Worm (Caenorhabditis elegans) whole organism, young adult: Measurements from ENCODE around the gene mma-1.
A peak's percentile ranks its signal among the peaks of the same experiment; 100 is the strongest.

Source experiments
- B0035.1 ChIP-seq: sonication (generic microtip); optimal IDR thresholded peaks from 2 replicates; lab custom pipeline; 2016; ENCODE audit warnings: missing genetic modification characterization, mild to moderate bottlenecking, missing compliant biosample characterization, missing genotype, missing genetic modification reagents
- B0261.1 ChIP-seq: sonication (generic microtip); optimal IDR thresholded peaks from 2 replicates; lab custom pipeline; 2016; ENCODE audit warnings: mild to moderate bottlenecking, missing genetic modification characterization, moderate library complexity, missing compliant biosample characterization
- B0336.3 ChIP-seq: fragments of 200-800 bp; sonication (Bioruptor generic); IDR thresholded peaks from 2 replicates; pipeline ENCODE4 v1.3.6; 2022; ENCODE audit warnings: missing genetic modification characterization, missing compliant biosample characterization
- F23B12.7 ChIP-seq: sonication (generic microtip); optimal IDR thresholded peaks from 2 replicates; lab custom pipeline; 2017; ENCODE audit warnings: missing genetic modification characterization, mild to moderate bottlenecking, missing compliant biosample characterization, antibody characterized with exemption, moderate library complexity; ENCODE audit not compliant: insufficient read depth
- F33H1.4 ChIP-seq: fragments of 200-800 bp; sonication (Bioruptor generic); IDR thresholded peaks from 2 replicates; pipeline ENCODE4 v1.3.6; 2022; ENCODE audit warnings: missing genetic modification reagents, missing genetic modification characterization, missing compliant biosample characterization
- F39B2.1 ChIP-seq: fragments of 200-800 bp; sonication (Bioruptor generic); IDR thresholded peaks from 2 replicates; pipeline ENCODE4 v1.3.6; 2022; ENCODE audit warnings: missing genetic modification reagents, missing genetic modification characterization, missing compliant biosample characterization
- F49E8.2 ChIP-seq: sonication (generic microtip); optimal IDR thresholded peaks from 3 replicates; lab custom pipeline; 2017; ENCODE audit warnings: missing genetic modification characterization, mild to moderate bottlenecking, missing compliant biosample characterization, antibody characterized with exemption, moderate library complexity; ENCODE audit not compliant: insufficient read depth
- F52B5.7 ChIP-seq: sonication (generic microtip); optimal IDR thresholded peaks from 2 replicates; lab custom pipeline; 2016; ENCODE audit warnings: mild to moderate bottlenecking, missing genetic modification characterization, missing compliant biosample characterization
- K11D2.4 ChIP-seq: fragments of 200-800 bp; sonication (Bioruptor generic); IDR thresholded peaks from 2 replicates; pipeline ENCODE4 v1.3.6; 2022; ENCODE audit warnings: missing genetic modification reagents, missing genetic modification characterization, missing compliant biosample characterization
- Y67H2A.10 ChIP-seq: fragments of 200-800 bp; sonication (Bioruptor generic); conservative IDR thresholded peaks from 2 replicates; pipeline ENCODE4 v1.3.6; 2022; ENCODE audit warnings: missing genetic modification reagents, missing genetic modification characterization, missing compliant biosample characterization
- ZK185.1 ChIP-seq: sonication (generic microtip); optimal IDR thresholded peaks from 2 replicates; lab custom pipeline; 2016; ENCODE audit warnings: mild to moderate bottlenecking, missing genetic modification characterization, missing compliant biosample characterization; ENCODE audit not compliant: poor library complexity, severe bottlenecking
- aptf-3 ChIP-seq: fragments of 200-800 bp; sonication (Bioruptor generic); IDR thresholded peaks from 2 replicates; pipeline ENCODE4 v1.3.6; 2022; ENCODE audit warnings: missing genetic modification characterization, missing compliant biosample characterization
- atf-7 ChIP-seq: sonication (generic microtip); optimal IDR thresholded peaks from 2 replicates; lab custom pipeline; 2017; ENCODE audit warnings: mild to moderate bottlenecking, missing genetic modification characterization, missing compliant biosample characterization
- attf-5 ChIP-seq: fragments of 200-800 bp; sonication (Bioruptor generic); optimal IDR thresholded peaks from 2 replicates; lab custom pipeline; 2018; ENCODE audit warnings: mild to moderate bottlenecking, missing genetic modification characterization, missing compliant biosample characterization
- bed-1 ChIP-seq: fragments of 200-800 bp; sonication (Bioruptor generic); IDR thresholded peaks from 2 replicates; pipeline ENCODE4 v1.3.6; 2022; ENCODE audit warnings: missing genetic modification reagents, missing genetic modification characterization, missing compliant biosample characterization
- chd-7 ChIP-seq: sonication (generic microtip); optimal IDR thresholded peaks from 2 replicates; lab custom pipeline; 2016; ENCODE audit warnings: mild to moderate bottlenecking, missing genetic modification characterization, moderate library complexity, missing compliant biosample characterization
- dox-1 ChIP-seq: fragments of 200-800 bp; sonication (Bioruptor generic); IDR thresholded peaks from 2 replicates; pipeline ENCODE4 v1.3.6; 2022; ENCODE audit warnings: missing genetic modification reagents, missing genetic modification characterization, missing compliant biosample characterization
- dpl-1 ChIP-seq: fragments of 150-350 bp; optimal IDR thresholded peaks from 2 replicates; lab custom pipeline; 2014; ENCODE audit warnings: missing biosample characterization, missing genetic modification reagents, missing genetic modification characterization
- egl-44 ChIP-seq: fragments of 200-800 bp; sonication (Bioruptor generic); IDR thresholded peaks from 2 replicates; pipeline ENCODE4 v1.3.6; 2022; ENCODE audit warnings: missing genetic modification reagents, missing genetic modification characterization, missing compliant biosample characterization
- egrh-3 ChIP-seq: fragments of 200-800 bp; sonication (Bioruptor generic); IDR thresholded peaks from 2 replicates; pipeline ENCODE4 v1.3.6; 2022; ENCODE audit warnings: missing genetic modification reagents, missing genetic modification characterization, missing compliant biosample characterization
- hlh-26 ChIP-seq: fragments of 200-800 bp; sonication (Bioruptor generic); conservative IDR thresholded peaks from 2 replicates; pipeline ENCODE4 v1.3.6; 2022; ENCODE audit warnings: missing genetic modification reagents, missing genetic modification characterization, missing compliant biosample characterization
- hsf-1 ChIP-seq: fragments of 200-800 bp; sonication (Bioruptor generic); IDR thresholded peaks from 2 replicates; pipeline ENCODE4 v1.3.6; 2022; ENCODE audit warnings: missing genetic modification reagents, missing genetic modification characterization, missing compliant biosample characterization
- lsl-1 ChIP-seq: fragments of 200-800 bp; sonication (Bioruptor generic); optimal IDR thresholded peaks from 2 replicates; lab custom pipeline; 2018; ENCODE audit warnings: mild to moderate bottlenecking, missing genetic modification characterization, moderate library complexity, missing compliant biosample characterization
- madf-6 ChIP-seq: fragments of 200-800 bp; sonication (Bioruptor generic); IDR thresholded peaks from 2 replicates; pipeline ENCODE4 v1.3.6; 2022; ENCODE audit warnings: missing genetic modification reagents, missing genetic modification characterization, missing compliant biosample characterization
- mxl-1 ChIP-seq: sonication (generic microtip); optimal IDR thresholded peaks from 2 replicates; lab custom pipeline; 2016; ENCODE audit warnings: missing genetic modification characterization, missing compliant biosample characterization
- nfya-1 ChIP-seq: sonication (generic microtip); optimal IDR thresholded peaks from 2 replicates; lab custom pipeline; 2017; ENCODE audit warnings: antibody characterized with exemption, missing compliant biosample characterization, missing genetic modification characterization, borderline replicate concordance; ENCODE audit not compliant: insufficient read depth
- nfya-2 ChIP-seq: fragments of 200-800 bp; sonication (Bioruptor generic); IDR thresholded peaks from 2 replicates; pipeline ENCODE4 v1.3.6; 2022; ENCODE audit warnings: missing genetic modification reagents, missing genetic modification characterization, missing compliant biosample characterization
- nhr-80 ChIP-seq: sonication (generic microtip); optimal IDR thresholded peaks from 2 replicates; lab custom pipeline; 2016; ENCODE audit warnings: missing genetic modification characterization, missing compliant biosample characterization
- nhr-90 ChIP-seq: sonication (generic microtip); optimal IDR thresholded peaks from 2 replicates; lab custom pipeline; 2016; ENCODE audit warnings: missing genotype, mild to moderate bottlenecking, missing genetic modification characterization, missing compliant biosample characterization
- rcor-1 ChIP-seq: fragments of 200-800 bp; sonication (Bioruptor generic); IDR thresholded peaks from 2 replicates; pipeline ENCODE4 v1.3.6; 2022; ENCODE audit warnings: missing genetic modification reagents, missing genetic modification characterization, missing compliant biosample characterization
- rec-8 ChIP-seq, 2 experiments: sonication (generic microtip); optimal IDR thresholded peaks; 2 replicates each; lab custom pipeline; 2016; ENCODE audit warnings: mild to moderate bottlenecking in 2 of 2, missing genetic modification characterization in 2 of 2, missing genetic modification reagents in 2 of 2, missing genotype in 2 of 2, missing biosample characterization in 1 of 2, missing compliant biosample characterization in 1 of 2, moderate library complexity in 1 of 2
- repo-1 ChIP-seq: sonication (generic microtip); optimal IDR thresholded peaks from 2 replicates; lab custom pipeline; 2017; ENCODE audit warnings: mild to moderate bottlenecking, missing genetic modification characterization, missing compliant biosample characterization
- sea-2 ChIP-seq: fragments of 200-800 bp; sonication (Bioruptor generic); IDR thresholded peaks from 2 replicates; pipeline ENCODE4 v1.3.6; 2022; ENCODE audit warnings: missing genetic modification characterization, missing compliant biosample characterization
- snpc-1.1 ChIP-seq: sonication (generic microtip); optimal IDR thresholded peaks from 2 replicates; lab custom pipeline; 2017; ENCODE audit warnings: missing genetic modification characterization, mild to moderate bottlenecking, missing compliant biosample characterization, antibody characterized with exemption, moderate library complexity, missing genotype, missing genetic modification reagents; ENCODE audit not compliant: insufficient read depth
- snpc-4 ChIP-seq, 5 experiments: fragments of 150-350 bp in 1 of 5; sonication (generic microtip) in 4 of 5; optimal IDR thresholded peaks; 2 replicates each; lab custom pipeline; 2014 to 2018; ENCODE audit warnings: missing genetic modification characterization in 5 of 5, missing biosample characterization in 3 of 5, antibody characterized with exemption in 2 of 5, mild to moderate bottlenecking in 2 of 5, missing compliant biosample characterization in 2 of 5, missing genotype in 2 of 5, moderate library complexity in 2 of 5, missing genetic modification reagents in 1 of 5
- tbp1 ChIP-seq: fragments of 200-800 bp; sonication (Bioruptor generic); optimal IDR thresholded peaks from 2 replicates; lab custom pipeline; 2018; ENCODE audit warnings: mild to moderate bottlenecking, missing genetic modification characterization, missing compliant biosample characterization
- ztf-18 ChIP-seq: sonication (generic microtip); optimal IDR thresholded peaks from 2 replicates; lab custom pipeline; 2016; ENCODE audit warnings: missing genotype, mild to moderate bottlenecking, missing genetic modification characterization, missing compliant biosample characterization
- ztf-22 ChIP-seq: fragments of 200-800 bp; sonication (Bioruptor generic); optimal IDR thresholded peaks from 2 replicates; lab custom pipeline; 2018; ENCODE audit warnings: mild to moderate bottlenecking, missing genetic modification characterization, moderate library complexity, missing compliant biosample characterization
- ztf-25 ChIP-seq: fragments of 200-800 bp; sonication (Bioruptor generic); IDR thresholded peaks from 2 replicates; pipeline ENCODE4 v1.3.6; 2022; ENCODE audit warnings: missing genetic modification reagents, missing genetic modification characterization, missing compliant biosample characterization
- ztf-26 ChIP-seq: sonication (generic microtip); optimal IDR thresholded peaks from 2 replicates; lab custom pipeline; 2017; ENCODE audit warnings: missing genetic modification characterization, missing compliant biosample characterization
- ztf-3 ChIP-seq: fragments of 200-800 bp; sonication (Bioruptor generic); optimal IDR thresholded peaks from 2 replicates; lab custom pipeline; 2018; ENCODE audit warnings: mild to moderate bottlenecking, missing genetic modification characterization, missing compliant biosample characterization

The mma-1 gene

ce11 chrV:12596196-12596595, at the start of gene mma-1:
Gene mma-1, minus strand, starts transcription at chrV:12596296.
- TF ChIP-seq aptf-3 (GFP tag; lab: Robert Waterston, UW), result no peak
- 0 out of 2 replicates have a peak, but pooled peaks have one; percentile 27 for TF ChIP-seq hsf-1 (GFP tag; lab: Robert Waterston, UW)

ce11 chrV:12644500-12644899, 48.4 kb upstream of the mma-1 start, which contains the start of gene F56H9.8:
Gene F56H9.8, plus strand, starts transcription at chrV:12644800.
- no peak for TF ChIP-seq sea-2

ce11 chrV:12640384-12640783, 44.3 kb upstream of the mma-1 start, which contains the start of gene gpa-8:
Gene gpa-8, minus strand, starts transcription at chrV:12640484.
- TF ChIP-seq F52B5.7 (no peak), F49E8.2 (tag; lab: Kevin White, UChicago) (no peak), egrh-3 (GFP tag; lab: Robert Waterston, UW) (no peak), B0336.3 (GFP tag; lab: Robert Waterston, UW) (no peak), attf-5 (GFP tag; lab: Kevin White, UChicago) (no peak), ztf-26 (no peak), chd-7 (no peak), rec-8 (tag; optimal IDR thresholded peaks at IDR 0.05; lab: Kevin White, UChicago) (no peak), F39B2.1 (GFP tag; lab: Robert Waterston, UW) (no peak), rcor-1 (GFP tag; lab: Robert Waterston, UW) (no peak), bed-1 (GFP tag; lab: Robert Waterston, UW) (no peak), lsl-1 (no peak)

ce11 chrV:12637764-12638502, 41.8 kb upstream of the mma-1 start:
- no peak for TF ChIP-seq Y67H2A.10 (GFP tag; lab: Robert Waterston, UW)
- TF ChIP-seq hlh-26 (GFP tag; lab: Robert Waterston, UW), result no peak
- TF ChIP-seq F33H1.4 (GFP tag; lab: Robert Waterston, UW), result no peak
- TF ChIP-seq F23B12.7 (tag; lab: Kevin White, UChicago), result no peak
- peak; percentile 16 for TF ChIP-seq ZK185.1 (tag; lab: Kevin White, UChicago)
- peak; percentile 14; the same call in 1 of the 2 replicates for TF ChIP-seq rcor-1 (GFP tag; lab: Robert Waterston, UW)
- no peak for TF ChIP-seq nfya-1 (tag; lab: Kevin White, UChicago)
- TF ChIP-seq ztf-22 (GFP tag; lab: Kevin White, UChicago), result peak; percentile 31
- TF ChIP-seq snpc-1.1, result no peak
- no peak for TF ChIP-seq K11D2.4 (GFP tag; lab: Robert Waterston, UW)
- peak; percentile 0 for TF ChIP-seq atf-7 (tag; lab: Kevin White, UChicago)
- TF ChIP-seq repo-1, result no peak
- TF ChIP-seq hsf-1 (GFP tag; lab: Robert Waterston, UW), result no peak
- TF ChIP-seq snpc-4 (GFP tag; optimal IDR thresholded peaks at IDR 0.05; lab: Kevin White, UChicago), result no peak
- TF ChIP-seq snpc-4 (tag; optimal IDR thresholded peaks at IDR 0.05; lab: Kevin White, UChicago), result no peak
- TF ChIP-seq ztf-3 (GFP tag; lab: Kevin White, UChicago), result no peak
- no peak for TF ChIP-seq nfya-2 (GFP tag; lab: Robert Waterston, UW)
- no peak for TF ChIP-seq egl-44 (GFP tag; lab: Robert Waterston, UW)
- TF ChIP-seq dox-1 (GFP tag; lab: Robert Waterston, UW), result no peak
- TF ChIP-seq dpl-1 (GFP tag; lab: Kevin White, UChicago), result no peak
- no peak for TF ChIP-seq ztf-18 (tag; lab: Kevin White, UChicago)
- TF ChIP-seq mxl-1 (tag; lab: Kevin White, UChicago), result no peak
- TF ChIP-seq ztf-25 (GFP tag; lab: Robert Waterston, UW), result no peak
- no peak for TF ChIP-seq nhr-90 (tag; lab: Kevin White, UChicago)
- TF ChIP-seq madf-6, result no peak
- no peak for TF ChIP-seq B0261.1 (tag; lab: Kevin White, UChicago)
- peak; percentile 70 for TF ChIP-seq nhr-80 (tag; lab: Kevin White, UChicago)
- TF ChIP-seq tbp1 (GFP tag; lab: Kevin White, UChicago), result no peak
- no peak for TF ChIP-seq B0035.1 (tag; lab: Kevin White, UChicago)
